Fruit fly (Drosophila melanogaster) whole organism, embryonic: ENCODE results near the gene CG31870.

Source experiments
- Adf1 ChIP-seq: fragments of 200-800 bp; sonication (Bioruptor generic); IDR thresholded peaks from 2 replicates; pipeline ENCODE4 v1.3.6; 2022; ENCODE audit warnings: missing biosample characterization, missing genetic modification characterization
- CG11695 ChIP-seq: fragments of 200-800 bp; sonication (Bioruptor generic); IDR thresholded peaks from 3 replicates; pipeline ENCODE4 v1.3.6; 2022; ENCODE audit warnings: missing biosample characterization, missing genetic modification characterization
- CG13775 ChIP-seq: fragments of 200-800 bp; sonication (Bioruptor generic); optimal IDR thresholded peaks from 3 replicates; lab custom pipeline; 2017; ENCODE audit warnings: missing biosample characterization, mild to moderate bottlenecking, missing genetic modification characterization
- CG14014 ChIP-seq: fragments of 200-800 bp; sonication (Bioruptor generic); IDR thresholded peaks from 2 replicates; pipeline ENCODE4 v1.3.6; 2022; ENCODE audit warnings: missing biosample characterization, missing genetic modification characterization
- CG14441 ChIP-seq: fragments of 200-800 bp; sonication (Bioruptor generic); IDR thresholded peaks from 2 replicates; pipeline ENCODE4 v1.3.6; 2022; ENCODE audit warnings: missing biosample characterization, missing genetic modification characterization
- CG14860 ChIP-seq: fragments of 200-800 bp; sonication (Bioruptor generic); IDR thresholded peaks from 3 replicates; pipeline ENCODE4 v1.3.6; 2022; ENCODE audit warnings: missing biosample characterization, missing genetic modification characterization; ENCODE audit not compliant: partially characterized antibody
- CG15011 ChIP-seq: fragments of 200-800 bp; sonication (Bioruptor generic); optimal IDR thresholded peaks from 3 replicates; lab custom pipeline; 2018; ENCODE audit warnings: missing biosample characterization, mild to moderate bottlenecking, missing genetic modification characterization
- CG16779 ChIP-seq: fragments of 200-800 bp; sonication (Bioruptor generic); IDR thresholded peaks from 2 replicates; pipeline ENCODE4 v1.3.6; 2022; ENCODE audit warnings: missing biosample characterization, missing genetic modification characterization
- CG16815 ChIP-seq: fragments of 200-800 bp; sonication (Bioruptor generic); optimal IDR thresholded peaks from 3 replicates; lab custom pipeline; 2017; ENCODE audit warnings: missing biosample characterization, mild to moderate bottlenecking, missing genetic modification characterization
- CG17328 ChIP-seq: fragments of 200-800 bp; sonication (Bioruptor generic); IDR thresholded peaks from 2 replicates; pipeline ENCODE4 v1.3.6; 2022; ENCODE audit warnings: missing biosample characterization, missing genetic modification characterization
- CG17361 ChIP-seq: fragments of 200-800 bp; sonication (Bioruptor generic); IDR thresholded peaks from 3 replicates; pipeline ENCODE4 v1.3.6; 2022; ENCODE audit warnings: missing biosample characterization, missing genetic modification characterization
- CG17829 ChIP-seq: fragments of 200-800 bp; optimal IDR thresholded peaks from 2 replicates; lab custom pipeline; 2019; ENCODE audit warnings: missing biosample characterization, mild to moderate bottlenecking, missing genetic modification characterization, moderate library complexity
- CG32532 ChIP-seq: fragments of 200-800 bp; sonication (Bioruptor generic); IDR thresholded peaks from 2 replicates; pipeline ENCODE4 v1.3.6; 2022; ENCODE audit warnings: missing biosample characterization, missing genetic modification characterization
- CG4854 ChIP-seq: fragments of 200-800 bp; sonication (Bioruptor generic); optimal IDR thresholded peaks from 2 replicates; lab custom pipeline; 2016; ENCODE audit warnings: missing biosample characterization, missing genetic modification characterization, inconsistent platforms
- CG5245 ChIP-seq: fragments of 200-800 bp; sonication (Bioruptor generic); optimal IDR thresholded peaks from 3 replicates; lab custom pipeline; 2016; ENCODE audit warnings: missing biosample characterization, missing genetic modification characterization
- CG7786 ChIP-seq: fragments of 200-800 bp; sonication (Bioruptor generic); optimal IDR thresholded peaks from 2 replicates; lab custom pipeline; 2016; ENCODE audit warnings: missing biosample characterization, missing genetic modification characterization
- Chrac-16 ChIP-seq: fragments of 200-800 bp; sonication (Bioruptor generic); optimal IDR thresholded peaks from 3 replicates; lab custom pipeline; 2016; ENCODE audit warnings: missing biosample characterization, missing genetic modification characterization
- D19A ChIP-seq: fragments of 200-800 bp; optimal IDR thresholded peaks from 3 replicates; lab custom pipeline; 2019; ENCODE audit warnings: missing biosample characterization, mild to moderate bottlenecking, missing genetic modification characterization, moderate library complexity
- E2f1 ChIP-seq: fragments of 200-800 bp; sonication (Bioruptor generic); IDR thresholded peaks from 2 replicates; pipeline ENCODE4 v1.3.6; 2022; ENCODE audit warnings: missing biosample characterization, missing genetic modification characterization
- Eip74EF ChIP-seq, 2 experiments: fragments of 200-800 bp in 1 of 2; fragments of >200 bp in 1 of 2; sonication (Bioruptor generic) in 1 of 2; optimal IDR thresholded peaks; 2 replicates each; lab custom pipeline; 2017 to 2019; ENCODE audit warnings: missing biosample characterization in 2 of 2, missing genetic modification characterization in 2 of 2, mild to moderate bottlenecking in 1 of 2, moderate library complexity in 1 of 2
- HHEX ChIP-seq: fragments of 200-800 bp; sonication (Bioruptor generic); optimal IDR thresholded peaks from 3 replicates; lab custom pipeline; 2017; ENCODE audit warnings: missing biosample characterization, mild to moderate bottlenecking, missing genetic modification characterization, missing genetic modification reagents
- Hr78 ChIP-seq, 2 experiments: fragments of 200-800 bp in 1 of 2; fragments of >200 bp in 1 of 2; sonication (Bioruptor generic) in 1 of 2; optimal IDR thresholded peaks; 2 replicates each; lab custom pipeline; 2017 to 2019; ENCODE audit warnings: missing biosample characterization in 2 of 2, missing genetic modification characterization in 2 of 2, mild to moderate bottlenecking in 1 of 2, moderate library complexity in 1 of 2
- MBD-R2 ChIP-seq: fragments of 200-800 bp; sonication (Bioruptor generic); IDR thresholded peaks from 2 replicates; pipeline ENCODE4 v1.3.6; 2022; ENCODE audit warnings: missing biosample characterization, missing genetic modification characterization
- Mad ChIP-seq: fragments of 200-800 bp; sonication (Bioruptor generic); optimal IDR thresholded peaks from 2 replicates; lab custom pipeline; 2016; ENCODE audit warnings: missing biosample characterization, missing genetic modification characterization
- NC2β ChIP-seq: fragments of 200-800 bp; sonication (Bioruptor generic); optimal IDR thresholded peaks from 2 replicates; lab custom pipeline; 2016; ENCODE audit warnings: missing biosample characterization, missing genetic modification characterization
- NK7.1 ChIP-seq: fragments of 200-800 bp; sonication (Bioruptor generic); optimal IDR thresholded peaks from 3 replicates; lab custom pipeline; 2016; ENCODE audit warnings: missing biosample characterization, missing genetic modification characterization
- Oli ChIP-seq: fragments of 200-800 bp; sonication (Bioruptor generic); optimal IDR thresholded peaks from 2 replicates; lab custom pipeline; 2018; ENCODE audit warnings: missing biosample characterization, mild to moderate bottlenecking, missing genetic modification characterization, moderate library complexity
- Xbp1 ChIP-seq: fragments of 200-800 bp; sonication (Bioruptor generic); optimal IDR thresholded peaks from 3 replicates; lab custom pipeline; 2016; ENCODE audit warnings: missing biosample characterization, mild to moderate bottlenecking, missing genetic modification characterization
- ato ChIP-seq: fragments of 200-800 bp; sonication (Bioruptor generic); IDR thresholded peaks from 2 replicates; pipeline ENCODE4 v1.3.6; 2022; ENCODE audit warnings: missing biosample characterization, missing genetic modification characterization; ENCODE audit not compliant: partially characterized antibody
- bbx ChIP-seq: fragments of 200-800 bp; sonication (Bioruptor generic); IDR thresholded peaks from 2 replicates; pipeline ENCODE4 v1.3.6; 2022; ENCODE audit warnings: missing biosample characterization, missing genetic modification characterization; ENCODE audit not compliant: partially characterized antibody
- br ChIP-seq: fragments of >200 bp; optimal IDR thresholded peaks from 2 replicates; lab custom pipeline; 2017
- chinmo ChIP-seq: fragments of 200-800 bp; sonication (Bioruptor generic); IDR thresholded peaks from 4 replicates; pipeline ENCODE4 v1.3.6; 2022; ENCODE audit warnings: missing biosample characterization, missing genetic modification characterization; ENCODE audit not compliant: partially characterized antibody
- chm ChIP-seq: fragments of 200-800 bp; sonication (Bioruptor generic); IDR thresholded peaks from 2 replicates; pipeline ENCODE4 v1.3.6; 2022; ENCODE audit warnings: missing biosample characterization, missing genetic modification characterization
- ci ChIP-seq: fragments of 200-800 bp; sonication (Bioruptor generic); IDR thresholded peaks from 3 replicates; pipeline ENCODE4 v1.3.6; 2022; ENCODE audit warnings: missing biosample characterization, missing genetic modification characterization
- esg ChIP-seq: fragments of 200-800 bp; sonication (Bioruptor generic); conservative IDR thresholded peaks from 2 replicates; pipeline ENCODE4 v1.3.6; 2022; ENCODE audit warnings: missing biosample characterization, missing genetic modification characterization
- her ChIP-seq: fragments of 200-800 bp; sonication (Bioruptor generic); optimal IDR thresholded peaks from 2 replicates; lab custom pipeline; 2016; ENCODE audit warnings: missing biosample characterization, missing genetic modification characterization
- ken ChIP-seq: fragments of 200-800 bp; sonication (Bioruptor generic); IDR thresholded peaks from 3 replicates; pipeline ENCODE4 v1.3.6; 2022; ENCODE audit warnings: missing biosample characterization, missing genetic modification characterization
- pan ChIP-seq, 4 experiments: fragments of >200 bp in 3 of 4; fragments of 200-800 bp in 1 of 4; sonication (Bioruptor generic) in 1 of 4; optimal IDR thresholded peaks in 3 of 4; IDR thresholded peaks in 1 of 4; 2 replicates each; pipeline versions ENCODE4 v1.3.6 to Lab custom; 2017 to 2022; ENCODE audit warnings: missing biosample characterization in 2 of 4, missing genetic modification characterization in 2 of 4, mixed read lengths in 1 of 4
- prd ChIP-seq, 3 experiments: fragments of >200 bp in 2 of 3; fragments of 200-800 bp in 1 of 3; sonication (Bioruptor generic) in 1 of 3; optimal IDR thresholded peaks in 2 of 3; IDR thresholded peaks in 1 of 3; 2 replicates in 2 of 3; 3 replicates in 1 of 3; pipeline versions ENCODE4 v1.3.6 to Lab custom; 2017 to 2022; ENCODE audit warnings: missing biosample characterization in 1 of 3, missing genetic modification characterization in 1 of 3
- ranshi ChIP-seq: fragments of 200-800 bp; sonication (Bioruptor generic); IDR thresholded peaks from 2 replicates; pipeline ENCODE4 v1.3.6; 2022; ENCODE audit warnings: missing biosample characterization, missing genetic modification characterization
- sob ChIP-seq: fragments of 200-800 bp; sonication (Bioruptor generic); IDR thresholded peaks from 2 replicates; pipeline ENCODE4 v1.3.6; 2022; ENCODE audit warnings: missing biosample characterization, missing genetic modification characterization
- stc ChIP-seq: fragments of 200-800 bp; sonication (Bioruptor generic); IDR thresholded peaks from 2 replicates; pipeline ENCODE4 v1.3.6; 2022; ENCODE audit warnings: missing biosample characterization, missing genetic modification characterization
- sug ChIP-seq: fragments of 200-800 bp; optimal IDR thresholded peaks from 2 replicates; lab custom pipeline; 2019; ENCODE audit warnings: missing biosample characterization, mild to moderate bottlenecking, missing genetic modification characterization, moderate library complexity
- tin ChIP-seq: fragments of 200-800 bp; sonication (Bioruptor generic); optimal IDR thresholded peaks from 3 replicates; lab custom pipeline; 2016; ENCODE audit warnings: missing biosample characterization, missing genetic modification characterization
- unpg ChIP-seq: fragments of 200-800 bp; sonication (Bioruptor generic); optimal IDR thresholded peaks from 3 replicates; lab custom pipeline; 2018; ENCODE audit warnings: missing biosample characterization, mild to moderate bottlenecking, missing genetic modification characterization, moderate library complexity
- zf30C ChIP-seq: fragments of 200-800 bp; sonication (Bioruptor generic); optimal IDR thresholded peaks from 3 replicates; lab custom pipeline; 2018; ENCODE audit warnings: missing biosample characterization, mild to moderate bottlenecking, missing genetic modification characterization

CG31870 gene

dm6 chr2L:10760422-10761166, 29.4 kb upstream of the CG31870 start, which contains the start of gene CG6495 (continued):
- TF ChIP-seq zf30C (GFP tag; lab: Kevin White, UChicago) (peak; percentile 55), unpg (GFP tag; lab: Kevin White, UChicago) (peak; percentile 70), CG13775 (GFP tag; lab: Kevin White, UChicago) (no peak), CG5245 (GFP tag; lab: Kevin White, UChicago) (peak; percentile 17), CG15011 (GFP tag; lab: Kevin White, UChicago) (peak; percentile 22), CG7786 (GFP tag; lab: Kevin White, UChicago) (no peak), chm (GFP tag; lab: Robert Waterston, UW) (no peak), CG14014 (GFP tag; lab: Robert Waterston, UW) (peak; percentile 66), CG16779 (GFP tag; lab: Robert Waterston, UW) (no peak), sug (tag; lab: Kevin White, UChicago) (peak; percentile 28), CG11695 (GFP tag; lab: Robert Waterston, UW) (peak; percentile 60; the same call in 2 of the 3 replicates), br (lab: Kevin White, UChicago) (no peak), Chrac-16 (GFP tag; lab: Kevin White, UChicago) (peak; percentile 2), D19A (tag; lab: Kevin White, UChicago) (peak; percentile 57), ranshi (GFP tag; lab: Robert Waterston, UW) (peak; percentile 35; the same call in 1 of the 2 replicates), Hr78 (GFP tag; optimal IDR thresholded peaks at IDR 0.05; lab: Kevin White, UChicago) (no peak), stc (GFP tag; lab: Robert Waterston, UW) (peak; percentile 51; the same call in 1 of the 2 replicates), pan (optimal IDR thresholded peaks at IDR 0.05; lab: Kevin White, UChicago) (no peak), pan (GFP tag; optimal IDR thresholded peaks at IDR 0.05 in 1 of 2, IDR thresholded peaks at IDR 0.05 in 1 of 2) (peak in 1 of 2 experiments; percentile 29), Adf1 (GFP tag; lab: Robert Waterston, UW) (no peak), bbx (GFP tag; lab: Robert Waterston, UW) (no peak), CG17829 (tag; lab: Kevin White, UChicago) (peak; percentile 36), prd (optimal IDR thresholded peaks at IDR 0.05; lab: Kevin White, UChicago) (no peak), prd (GFP tag; IDR thresholded peaks at IDR 0.05; lab: Robert Waterston, UW) (0 out of 3 replicates have a peak, but pooled peaks have one; percentile 24), HHEX (peak; percentile 30), CG17328 (GFP tag; lab: Robert Waterston, UW) (peak; percentile 39; the same call in 1 of the 2 replicates), CG17361 (GFP tag; lab: Robert Waterston, UW) (peak; percentile 58; the same call in 2 of the 3 replicates), esg (GFP tag; lab: Robert Waterston, UW) (peak; percentile 26; the same call in 1 of the 2 replicates), CG14441 (GFP tag; lab: Robert Waterston, UW) (peak; percentile 21; the same call in 1 of the 2 replicates), CG14860 (GFP tag; lab: Robert Waterston, UW) (no peak), tin (GFP tag; lab: Kevin White, UChicago) (peak; percentile 15), E2f1 (GFP tag; lab: Robert Waterston, UW) (no peak), Oli (tag; lab: Kevin White, UChicago) (peak; percentile 59)
- TF ChIP-seq, all 482 proteins: peak for 156

dm6 chr2L:10767597-10768188, 22.3 kb upstream of the CG31870 start, which contains the start of gene Ubc2:
Ubc2 (minus strand) TSS chr2L:10768006.
- no peak for TF ChIP-seq CG16815 (GFP tag; lab: Kevin White, UChicago)
- TF ChIP-seq Xbp1 (GFP tag; lab: Kevin White, UChicago), result peak; percentile 46
- no peak for TF ChIP-seq her (GFP tag; lab: Kevin White, UChicago)
- peak; percentile 18; the same call in 1 of the 2 replicates for TF ChIP-seq sob (GFP tag; lab: Robert Waterston, UW)
- peak; percentile 22 for TF ChIP-seq Mad (GFP tag; lab: Kevin White, UChicago)
- TF ChIP-seq CG11695 (GFP tag; lab: Robert Waterston, UW), result no peak
- no peak for TF ChIP-seq Oli (tag; lab: Kevin White, UChicago)
- peak; percentile 8 for TF ChIP-seq CG4854 (GFP tag; lab: Kevin White, UChicago)
- 0 out of 4 replicates have a peak, but pooled peaks have one; percentile 7 for TF ChIP-seq chinmo (GFP tag; lab: Robert Waterston, UW)
- no peak for TF ChIP-seq NK7.1 (GFP tag; lab: Kevin White, UChicago)
- peak; percentile 77 for TF ChIP-seq ato (GFP tag; lab: Robert Waterston, UW)
- TF ChIP-seq ken, result 0 out of 3 replicates have a peak, but pooled peaks have one; percentile 23
- 0 out of 3 replicates have a peak, but pooled peaks have one; percentile 31 for TF ChIP-seq ci (GFP tag; lab: Robert Waterston, UW)
- peak; percentile 49 for TF ChIP-seq CG32532 (GFP tag; lab: Robert Waterston, UW)
- TF ChIP-seq NC2β (GFP tag; lab: Kevin White, UChicago), result peak; percentile 60
- TF ChIP-seq MBD-R2 (GFP tag; lab: Robert Waterston, UW), result peak; percentile 93
- no peak for TF ChIP-seq Eip74EF (GFP tag; optimal IDR thresholded peaks at IDR 0.05; lab: Kevin White, UChicago)
